Fruit fly (Drosophila melanogaster): ENCODE results near the gene Cp18.
A peak's percentile ranks its signal among the peaks of the same experiment; 100 is the strongest.

Cp18 gene

DNA sequence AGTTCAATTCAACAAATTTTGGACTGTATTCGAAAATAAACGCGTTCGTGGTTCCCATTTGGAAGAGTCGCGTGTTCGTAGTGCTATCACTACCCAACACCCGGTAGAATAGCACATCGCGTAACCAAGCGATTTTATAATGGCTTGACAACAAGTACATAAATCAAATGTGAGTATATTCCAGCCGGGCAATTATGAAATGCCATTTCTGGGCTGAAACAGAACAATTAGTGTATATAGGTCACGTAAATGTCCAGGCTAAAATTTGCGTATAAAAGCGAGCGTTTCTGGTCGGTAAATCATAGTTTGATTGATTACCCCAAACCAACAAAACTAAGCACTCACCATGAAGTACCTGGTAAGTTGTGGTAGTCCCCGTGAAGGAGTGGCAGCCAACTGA is 1.6 kb downstream of the Cp18 start, which contains the start of gene Cp15:
Cp15 (plus strand) TSS at position 301 of the 400 bp plus-strand sequence.
- TF ChIP-seq Dif (GFP tag; optimal IDR thresholded peaks at IDR 0.05; ENCODE audit: partially characterized antibody) (no peak), fru (GFP tag; optimal IDR thresholded peaks at IDR 0.05) (no peak)

DNA sequence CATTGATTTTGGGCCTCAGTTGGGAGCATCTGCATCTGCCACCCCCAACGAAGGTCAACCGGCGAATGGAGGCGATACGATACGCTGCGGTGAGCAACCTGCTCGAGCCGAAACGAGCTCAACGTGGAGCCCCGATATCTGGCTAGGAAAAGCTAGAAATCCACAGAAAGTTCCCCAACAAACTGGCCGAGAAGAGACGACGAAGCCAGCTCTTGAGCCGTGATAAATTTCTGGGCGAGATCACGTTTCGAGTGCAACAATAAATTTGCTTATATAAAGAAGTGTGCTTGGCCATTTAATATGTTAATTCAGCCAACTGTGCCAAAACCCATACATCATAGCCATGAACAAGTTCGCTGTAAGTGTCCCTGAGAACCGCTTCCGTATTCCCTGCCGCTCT is 3.0 kb downstream of the Cp18 start, which contains the start of gene Cp19:
Cp19 (plus strand) TSS at position 301 of the 400 bp plus-strand sequence.
- TF ChIP-seq HLH106 (tag; optimal IDR thresholded peaks at IDR 0.05) (no peak), Hr78 (GFP tag; optimal IDR thresholded peaks at IDR 0.05) (no peak), dsf (GFP tag; optimal IDR thresholded peaks at IDR 0.05; ENCODE audit: borderline replicate concordance) (no peak), rgr (GFP tag; optimal IDR thresholded peaks at IDR 0.05) (no peak), dl (GFP tag; optimal IDR thresholded peaks at IDR 0.05; ENCODE audit: insufficient read depth in 1 of 2, partially characterized antibody in 2 of 2) (no peak), N (GFP tag; optimal IDR thresholded peaks at IDR 0.05) (no peak), OdsH (GFP tag; optimal IDR thresholded peaks at IDR 0.05) (no peak), h (GFP tag; optimal IDR thresholded peaks at IDR 0.05) (no peak), CG32264 (GFP tag; optimal IDR thresholded peaks at IDR 0.05) (no peak), br (GFP tag; optimal IDR thresholded peaks at IDR 0.05) (no peak), Mio (GFP tag; optimal IDR thresholded peaks at IDR 0.05) (no peak), Rel (GFP tag; optimal IDR thresholded peaks at IDR 0.05) (no peak), Rel (tag; optimal IDR thresholded peaks at IDR 0.05) (no peak), woc (GFP tag; optimal IDR thresholded peaks at IDR 0.05) (no peak), psq (GFP tag; optimal IDR thresholded peaks at IDR 0.05) (no peak), Myc (optimal IDR thresholded peaks at IDR 0.05) (no peak), brk (GFP tag; optimal IDR thresholded peaks at IDR 0.05) (no peak)

DNA sequence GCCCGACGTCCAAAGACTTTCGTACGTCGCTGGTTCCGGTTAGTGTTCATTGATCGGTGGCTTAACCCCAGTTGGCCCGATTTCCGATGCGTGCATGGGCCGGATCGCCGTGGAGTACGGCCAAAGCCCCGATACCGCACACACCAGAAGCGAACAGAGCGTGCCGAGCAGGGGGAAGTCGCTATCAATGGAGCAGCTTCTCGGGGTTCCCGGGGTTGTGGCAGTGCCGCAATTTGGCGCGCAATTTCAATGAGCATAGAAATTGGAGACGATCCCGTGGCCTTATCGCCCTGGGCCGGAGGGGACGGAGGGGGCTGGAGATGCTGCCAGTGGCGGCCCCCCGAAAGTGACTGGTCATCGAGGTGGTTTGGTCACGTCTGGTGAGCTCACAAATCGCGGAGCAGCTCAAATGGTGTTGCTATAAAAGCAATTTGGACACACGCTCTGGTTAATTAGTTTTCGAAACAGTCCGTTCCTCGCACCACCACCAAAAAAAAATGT is 5.0 kb downstream of the Cp18 start, which contains the start of gene Cp16:
Cp16 (plus strand) TSS at position 451 of the 501 bp plus-strand sequence.
- TF ChIP-seq jim (GFP tag; optimal IDR thresholded peaks at IDR 0.05) (no peak), dl (GFP tag; optimal IDR thresholded peaks at IDR 0.05; ENCODE audit: insufficient read depth in 1 of 2, partially characterized antibody in 2 of 2) (no peak), Sp1 (GFP tag; optimal IDR thresholded peaks at IDR 0.05) (no peak), HLH106 (tag; optimal IDR thresholded peaks at IDR 0.05) (no peak), Jra (GFP tag; optimal IDR thresholded peaks at IDR 0.05) (no peak), pan (optimal IDR thresholded peaks at IDR 0.05) (no peak), woc (GFP tag; optimal IDR thresholded peaks at IDR 0.05) (no peak), dmrt93B (GFP tag; optimal IDR thresholded peaks at IDR 0.05) (no peak), foxo (GFP tag; optimal IDR thresholded peaks at IDR 0.05) (no peak), brk (GFP tag; optimal IDR thresholded peaks at IDR 0.05) (no peak), h (GFP tag; optimal IDR thresholded peaks at IDR 0.05) (no peak)

DNA sequence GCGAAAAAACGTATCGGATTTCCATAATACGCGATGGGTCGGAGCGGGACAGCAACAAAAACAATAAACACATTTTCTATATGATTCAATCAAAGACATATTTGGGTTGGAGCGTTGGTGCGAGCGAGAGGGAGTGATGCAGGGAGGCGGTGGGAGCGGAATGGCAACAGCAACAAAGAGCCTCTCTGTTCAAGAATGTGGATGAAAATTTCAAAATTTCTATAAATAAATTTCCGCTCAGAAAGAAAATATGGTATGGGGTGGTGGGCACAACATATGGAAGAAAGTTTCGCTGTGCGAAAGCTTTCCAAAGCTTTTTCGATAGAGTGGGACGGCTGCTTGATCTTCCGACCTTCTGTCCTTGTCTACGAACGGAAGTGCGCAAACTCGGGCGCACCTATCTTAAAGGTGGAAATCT is 14.5 kb downstream of the Cp18 start:
- TF ChIP-seq dmrt93B (GFP tag; optimal IDR thresholded peaks at IDR 0.05) (peak; percentile 12), Jra (GFP tag; optimal IDR thresholded peaks at IDR 0.05) (no peak)

DNA sequence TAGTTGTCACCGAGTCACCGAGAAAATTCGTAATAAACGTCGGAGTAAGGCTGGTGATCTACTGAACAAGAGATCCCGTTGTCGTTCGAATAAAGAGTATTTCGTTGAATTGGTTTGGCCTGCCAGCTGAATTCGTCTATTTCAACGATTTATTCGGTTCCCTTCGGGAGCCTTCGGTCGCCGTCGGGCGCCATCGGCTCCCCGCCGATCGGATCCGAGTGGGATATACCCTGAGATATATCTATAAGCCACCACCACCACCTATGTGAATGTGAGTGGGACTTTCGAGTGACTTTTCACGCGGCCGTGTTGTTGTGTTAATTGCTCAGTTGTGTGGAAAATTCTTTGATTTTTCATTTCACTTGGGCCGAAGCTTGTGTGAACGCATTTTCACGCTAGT is 18.6 kb downstream of the Cp18 start, which contains the start of gene Prm:
Prm (minus strand) TSS at position 101 of the 400 bp plus-strand sequence.
- TF ChIP-seq h (GFP tag; optimal IDR thresholded peaks at IDR 0.05) (no peak), Myc (optimal IDR thresholded peaks at IDR 0.05) (no peak), dmrt93B (GFP tag; optimal IDR thresholded peaks at IDR 0.05) (no peak), HLH106 (tag; optimal IDR thresholded peaks at IDR 0.05) (no peak), N (GFP tag; optimal IDR thresholded peaks at IDR 0.05) (no peak), tai (GFP tag; optimal IDR thresholded peaks at IDR 0.05) (no peak), Rel (GFP tag; optimal IDR thresholded peaks at IDR 0.05) (no peak), Rel (tag; optimal IDR thresholded peaks at IDR 0.05) (no peak)

DNA sequence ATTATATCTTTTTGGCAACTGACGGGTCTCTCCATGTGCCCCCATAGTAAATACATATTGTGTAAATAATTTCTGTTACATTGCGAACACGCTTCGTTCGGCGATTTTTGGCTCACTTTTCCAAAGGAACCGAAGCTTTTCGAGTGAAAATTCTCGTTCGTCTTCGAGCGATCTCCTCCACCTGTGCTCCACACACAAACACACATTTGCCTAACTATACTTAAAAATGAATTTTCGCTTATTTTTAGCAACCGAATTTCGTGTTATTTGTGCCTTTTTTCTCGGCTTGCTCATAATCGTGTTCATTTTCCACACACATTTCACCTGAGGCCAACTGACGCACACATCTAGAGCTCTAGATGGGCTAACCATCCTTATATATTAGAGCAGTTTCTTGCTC is 19.9 kb downstream of the Cp18 start:
- TF ChIP-seq CG32264 (GFP tag; optimal IDR thresholded peaks at IDR 0.05) = no peak
- no peak for TF ChIP-seq Mio (GFP tag; optimal IDR thresholded peaks at IDR 0.05)
- TF ChIP-seq woc (GFP tag; optimal IDR thresholded peaks at IDR 0.05) = no peak
- no peak for TF ChIP-seq pan (optimal IDR thresholded peaks at IDR 0.05)
- no peak for TF ChIP-seq Abd-B (GFP tag; optimal IDR thresholded peaks at IDR 0.05)
- no peak for TF ChIP-seq dsf (GFP tag; optimal IDR thresholded peaks at IDR 0.05; ENCODE audit: borderline replicate concordance)

DNA sequence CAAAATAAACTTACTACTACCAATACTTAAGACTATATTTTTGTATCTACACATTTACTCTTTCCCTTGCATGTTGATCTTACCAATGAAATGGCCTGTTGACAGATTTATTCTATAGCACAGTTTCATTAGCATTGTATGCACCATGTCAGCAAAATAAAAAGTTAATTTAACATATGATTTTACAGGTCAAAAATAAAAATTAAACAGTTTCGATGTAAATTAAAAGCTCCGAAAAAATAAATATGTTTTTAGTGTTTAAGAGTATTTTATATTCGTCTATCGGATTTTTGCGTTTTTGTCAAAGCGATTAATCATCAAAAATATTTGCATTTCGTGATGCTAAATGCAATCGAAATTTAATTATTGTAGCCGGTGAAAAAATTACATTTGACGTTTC is 21.7 kb downstream of the Cp18 start:
- TF ChIP-seq CG32264 (GFP tag; optimal IDR thresholded peaks at IDR 0.05) (no peak), jim (GFP tag; optimal IDR thresholded peaks at IDR 0.05) (no peak), CG9705 (GFP tag; optimal IDR thresholded peaks at IDR 0.05) (no peak), CrebA (GFP tag; optimal IDR thresholded peaks at IDR 0.05; ENCODE audit: borderline replicate concordance) (no peak), Sp1 (GFP tag; optimal IDR thresholded peaks at IDR 0.05) (no peak), OdsH (GFP tag; optimal IDR thresholded peaks at IDR 0.05) (no peak), Jra (GFP tag; optimal IDR thresholded peaks at IDR 0.05) (no peak), lola (GFP tag; optimal IDR thresholded peaks at IDR 0.05) (no peak)

Data from whole organism, wandering third instar larva.